Worm (Caenorhabditis elegans): ENCODE data around the gene sru-24.

DNA sequence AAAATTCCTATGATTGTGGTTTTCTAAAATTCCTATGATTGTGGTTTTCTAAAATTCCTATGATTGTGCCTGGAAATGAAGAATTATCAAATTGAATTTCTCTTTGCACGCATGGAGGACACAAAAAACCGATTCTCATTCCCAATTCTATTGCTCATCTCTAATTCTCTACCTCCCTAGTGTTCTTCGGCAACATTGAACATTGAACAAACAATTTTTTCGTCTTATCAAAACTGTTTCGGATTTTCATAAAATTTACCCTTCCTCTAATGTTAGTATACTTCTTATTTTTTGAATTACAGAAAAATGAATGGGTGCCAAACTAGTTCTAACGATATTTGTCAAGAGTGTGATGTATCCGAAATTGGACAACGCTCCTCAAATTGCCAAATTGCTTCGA is 35.0 kb downstream of the sru-24 start, which contains the start of gene pals-31:
- TF ChIP-seq zag-1 (tag; optimal IDR thresholded peaks at IDR 0.05) (no peak), nhr-25 (tag; optimal IDR thresholded peaks at IDR 0.05) (no peak), fkh-2 (tag; optimal IDR thresholded peaks at IDR 0.05) (no peak), nhr-76 (tag; optimal IDR thresholded peaks at IDR 0.05) (no peak), unc-62 (GFP tag; optimal IDR thresholded peaks at IDR 0.05) (no peak)
